Worm (Caenorhabditis elegans): Measurements from ENCODE around the gene atp-4.

atp-4 gene

ce11 chrV:6462606-6463005, 35.7 kb upstream of the atp-4 start:
- TF ChIP-seq fos-1 (tag; optimal IDR thresholded peaks at IDR 0.05), result peak; percentile 23
- TF ChIP-seq C34F6.9 (tag; optimal IDR thresholded peaks at IDR 0.05), result no peak
- no peak for TF ChIP-seq nhr-237 (tag; optimal IDR thresholded peaks at IDR 0.05)
- TF ChIP-seq unc-39 (tag; optimal IDR thresholded peaks at IDR 0.05), result no peak
- peak; percentile 36 for TF ChIP-seq sma-9 (GFP tag; optimal IDR thresholded peaks at IDR 0.05)
- no peak for TF ChIP-seq sma-9 (tag; optimal IDR thresholded peaks at IDR 0.05)
- no peak for TF ChIP-seq nhr-11 (tag; optimal IDR thresholded peaks at IDR 0.05)
- TF ChIP-seq mdl-1 (tag; optimal IDR thresholded peaks at IDR 0.05), result no peak
- TF ChIP-seq ZK546.5 (tag; optimal IDR thresholded peaks at IDR 0.05), result no peak
- TF ChIP-seq sma-3 (GFP tag; optimal IDR thresholded peaks at IDR 0.05), result no peak
- no peak for TF ChIP-seq nhr-10 (tag; optimal IDR thresholded peaks at IDR 0.05)
- no peak for TF ChIP-seq mbf-1 (tag; optimal IDR thresholded peaks at IDR 0.05)
- TF ChIP-seq skn-1 (tag; optimal IDR thresholded peaks at IDR 0.05), result no peak
- no peak for TF ChIP-seq lin-39 (tag; optimal IDR thresholded peaks at IDR 0.05)
- no peak for TF ChIP-seq sem-4 (tag; optimal IDR thresholded peaks at IDR 0.05)
- no peak for TF ChIP-seq alr-1 (tag; optimal IDR thresholded peaks at IDR 0.05)
- peak; percentile 61 for TF ChIP-seq crh-2 (tag; optimal IDR thresholded peaks at IDR 0.05)
- TF ChIP-seq lin-11 (tag; optimal IDR thresholded peaks at IDR 0.05), result no peak
- no peak for TF ChIP-seq ama-1 (optimal IDR thresholded peaks at IDR 0.05)
- TF ChIP-seq nhr-25 (tag; optimal IDR thresholded peaks at IDR 0.05), result no peak
- TF ChIP-seq nhr-129 (tag; optimal IDR thresholded peaks at IDR 0.05), result peak; percentile 15
- no peak for TF ChIP-seq R02D3.7 (tag; optimal IDR thresholded peaks at IDR 0.05)
- TF ChIP-seq unc-62 (GFP tag; optimal IDR thresholded peaks at IDR 0.05), result no peak

- TF ChIP-seq nhr-77 (tag; optimal IDR thresholded peaks at IDR 0.05) (no peak), sma-9 (GFP tag; optimal IDR thresholded peaks at IDR 0.05) (no peak), sma-9 (tag; optimal IDR thresholded peaks at IDR 0.05) (no peak), nhr-11 (tag; optimal IDR thresholded peaks at IDR 0.05) (no peak), nhr-21 (tag; optimal IDR thresholded peaks at IDR 0.05) (no peak), nhr-23 (tag; optimal IDR thresholded peaks at IDR 0.05) (no peak), lsy-2 (tag; optimal IDR thresholded peaks at IDR 0.05) (no peak), sma-3 (GFP tag; optimal IDR thresholded peaks at IDR 0.05) (no peak), unc-39 (tag; optimal IDR thresholded peaks at IDR 0.05) (no peak), nhr-10 (tag; optimal IDR thresholded peaks at IDR 0.05) (no peak), ztf-4 (tag; optimal IDR thresholded peaks at IDR 0.05) (no peak), skn-1 (tag; optimal IDR thresholded peaks at IDR 0.05) (no peak), lin-39 (tag; optimal IDR thresholded peaks at IDR 0.05) (no peak), peb-1 (tag; optimal IDR thresholded peaks at IDR 0.05) (no peak), alr-1 (tag; optimal IDR thresholded peaks at IDR 0.05) (no peak), F13H6.1 (tag; optimal IDR thresholded peaks at IDR 0.05) (no peak), sem-4 (tag; optimal IDR thresholded peaks at IDR 0.05) (no peak), blmp-1 (tag; optimal IDR thresholded peaks at IDR 0.05; ENCODE audit: insufficient read depth) (no peak), mbf-1 (tag; optimal IDR thresholded peaks at IDR 0.05) (no peak)
Measured at ce11 chrV:6461250-6461649, 34.3 kb upstream of the atp-4 start.

- TF ChIP-seq zag-1 (tag; optimal IDR thresholded peaks at IDR 0.05), result no peak
- peak; percentile 33 for TF ChIP-seq ceh-16 (tag; optimal IDR thresholded peaks at IDR 0.05)
- TF ChIP-seq nhr-237 (tag; optimal IDR thresholded peaks at IDR 0.05), result no peak
Measured at ce11 chrV:6458302-6458998, 31.5 kb upstream of the atp-4 start.

- no peak for TF ChIP-seq nhr-6 (tag; optimal IDR thresholded peaks at IDR 0.05)
- TF ChIP-seq gmeb-1 (tag; optimal IDR thresholded peaks at IDR 0.05), result no peak
- TF ChIP-seq F13H6.1 (tag; optimal IDR thresholded peaks at IDR 0.05), result peak; percentile 5
Measured at ce11 chrV:6456903-6457302, 30.0 kb upstream of the atp-4 start.

ce11 chrV:6453122-6453521, 26.2 kb upstream of the atp-4 start, which contains the start of gene acl-9:
acl-9 (plus strand) TSS chrV:6453226.
- no peak for TF ChIP-seq snpc-4 (tag; optimal IDR thresholded peaks at IDR 0.05)
- no peak for TF ChIP-seq alr-1 (tag; optimal IDR thresholded peaks at IDR 0.05)
- TF ChIP-seq nhr-129 (tag; optimal IDR thresholded peaks at IDR 0.05), result no peak
- TF ChIP-seq blmp-1 (tag; optimal IDR thresholded peaks at IDR 0.05; ENCODE audit: insufficient read depth), result no peak
- no peak for TF ChIP-seq nhr-21 (tag; optimal IDR thresholded peaks at IDR 0.05)
- TF ChIP-seq Y55F3AM.14 (GFP tag; optimal IDR thresholded peaks at IDR 0.05), result no peak
- TF ChIP-seq ceh-82 (tag; optimal IDR thresholded peaks at IDR 0.05), result no peak
- TF ChIP-seq R02D3.7 (tag; optimal IDR thresholded peaks at IDR 0.05), result no peak
- TF ChIP-seq gmeb-1 (tag; optimal IDR thresholded peaks at IDR 0.05), result no peak
- no peak for TF ChIP-seq unc-62 (GFP tag; optimal IDR thresholded peaks at IDR 0.05)
- TF ChIP-seq ztf-11 (tag; optimal IDR thresholded peaks at IDR 0.05), result no peak
- TF ChIP-seq lin-11 (tag; optimal IDR thresholded peaks at IDR 0.05), result no peak

All from whole organism, L2 larva.